Worm (Caenorhabditis elegans) whole organism, early embryonic: Measurements from ENCODE around the gene F38B6.7.

Experiments
- B0310.2 ChIP-seq: sonication (generic microtip); optimal IDR thresholded peaks from 2 replicates; lab custom pipeline; 2016; ENCODE audit warnings: mild to moderate bottlenecking, missing genetic modification characterization, missing compliant biosample characterization
- F13C5.2 ChIP-seq: sonication (generic microtip); optimal IDR thresholded peaks from 2 replicates; lab custom pipeline; 2017; ENCODE audit warnings: mild to moderate bottlenecking, missing genetic modification characterization, inconsistent platforms, missing compliant biosample characterization
- aly-1 ChIP-seq: sonication (generic microtip); optimal IDR thresholded peaks from 2 replicates; lab custom pipeline; 2016; ENCODE audit warnings: missing genetic modification characterization, missing compliant biosample characterization
- ama-1 ChIP-seq: fragments of 150-350 bp; optimal IDR thresholded peaks from 2 replicates; lab custom pipeline; 2014
- ceh-13 ChIP-seq: fragments of 200-800 bp; sonication (Bioruptor generic); optimal IDR thresholded peaks from 2 replicates; lab custom pipeline; 2018; ENCODE audit warnings: mild to moderate bottlenecking, missing genetic modification characterization, missing compliant biosample characterization
- ceh-36 ChIP-seq: sonication (generic microtip); optimal IDR thresholded peaks from 2 replicates; lab custom pipeline; 2016; ENCODE audit warnings: missing genetic modification characterization, inconsistent platforms, missing compliant biosample characterization
- ets-7 ChIP-seq: sonication (generic microtip); optimal IDR thresholded peaks from 2 replicates; lab custom pipeline; 2016; ENCODE audit warnings: missing genotype, missing genetic modification characterization, missing compliant biosample characterization
- flt-1 ChIP-seq: fragments of 200-800 bp; sonication (Bioruptor generic); IDR thresholded peaks from 2 replicates; pipeline ENCODE4 v1.3.6; 2022; ENCODE audit warnings: missing genetic modification characterization, missing compliant biosample characterization
- hmbx-1 ChIP-seq: sonication (generic microtip); optimal IDR thresholded peaks from 2 replicates; lab custom pipeline; 2016; ENCODE audit warnings: mild to moderate bottlenecking, missing genetic modification characterization, missing compliant biosample characterization
- hmg-4 ChIP-seq: fragments of 200-800 bp; sonication (Bioruptor generic); optimal IDR thresholded peaks from 2 replicates; lab custom pipeline; 2018; ENCODE audit warnings: mild to moderate bottlenecking, missing genetic modification characterization, missing compliant biosample characterization
- hnd-1 ChIP-seq: sonication (generic microtip); optimal IDR thresholded peaks from 2 replicates; lab custom pipeline; 2016; ENCODE audit warnings: missing genetic modification characterization, missing compliant biosample characterization
- pes-1 ChIP-seq: fragments of 200-800 bp; sonication (Bioruptor generic); IDR thresholded peaks from 2 replicates; pipeline ENCODE4 v1.3.6; 2022; ENCODE audit warnings: missing genetic modification reagents, missing genetic modification characterization, missing compliant biosample characterization
- scrt-1 ChIP-seq: fragments of 200-800 bp; sonication (Bioruptor generic); IDR thresholded peaks from 2 replicates; pipeline ENCODE4 v1.3.6; 2022; ENCODE audit warnings: missing genetic modification characterization, missing compliant biosample characterization
- sea-1 ChIP-seq: fragments of 200-800 bp; sonication (Bioruptor generic); conservative IDR thresholded peaks from 2 replicates; pipeline ENCODE4 v1.3.6; 2022; ENCODE audit warnings: missing genetic modification characterization, missing compliant biosample characterization
- tbx-11 ChIP-seq: fragments of 200-800 bp; sonication (Bioruptor generic); IDR thresholded peaks from 2 replicates; pipeline ENCODE4 v1.3.6; 2022; ENCODE audit warnings: missing genetic modification characterization, missing compliant biosample characterization
- tbx-37 ChIP-seq: fragments of 200-800 bp; sonication (Bioruptor generic); conservative IDR thresholded peaks from 2 replicates; pipeline ENCODE4 v1.3.6; 2022; ENCODE audit warnings: missing genetic modification reagents, missing genetic modification characterization, missing compliant biosample characterization
- tra-4 ChIP-seq: sonication (generic microtip); optimal IDR thresholded peaks from 2 replicates; lab custom pipeline; 2017; ENCODE audit warnings: missing genetic modification characterization, missing compliant biosample characterization

Gene F38B6.7

DNA sequence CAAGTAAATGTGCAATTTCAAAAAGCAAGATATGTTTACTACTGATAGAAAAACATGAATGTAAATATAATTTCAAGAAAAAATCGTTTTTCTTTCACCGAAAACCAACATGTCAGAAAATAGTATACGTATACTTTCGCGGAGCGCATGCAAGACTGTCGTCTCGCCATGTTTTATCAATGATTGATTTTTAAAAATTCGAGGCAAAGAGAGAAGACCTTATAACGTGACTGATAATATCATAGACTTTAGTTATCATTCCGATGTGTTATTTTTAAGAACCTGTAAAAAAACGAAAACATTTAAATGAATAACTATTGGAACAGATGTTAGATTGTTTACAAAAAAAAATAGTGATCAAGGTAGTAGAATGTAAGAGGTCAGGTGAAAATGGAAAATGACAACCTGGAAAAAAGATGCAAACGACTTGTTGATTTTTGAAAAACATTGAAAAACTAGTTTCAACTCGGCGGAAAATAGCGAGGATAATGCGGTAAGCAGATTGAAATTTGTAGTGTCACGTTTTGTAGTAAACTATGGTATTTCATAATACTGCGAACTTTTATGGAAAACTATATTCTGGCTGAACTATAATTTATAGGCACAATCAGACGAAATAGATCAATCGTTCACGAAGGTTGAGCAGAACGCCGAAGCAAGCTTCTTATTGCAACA is 51.6 kb downstream of the F38B6.7 start:
- TF ChIP-seq ets-7 (tag; lab: Kevin White, UChicago) (no peak), tra-4 (tag; lab: Kevin White, UChicago) (no peak), hmg-4 (GFP tag; lab: Kevin White, UChicago) (no peak), ama-1 (lab: Kevin White, UChicago) (no peak), hnd-1 (tag; lab: Kevin White, UChicago) (no peak), tbx-37 (no peak), hmbx-1 (tag; lab: Kevin White, UChicago) (no peak), aly-1 (tag; lab: Kevin White, UChicago) (no peak), scrt-1 (no peak), tbx-11 (no peak), sea-1 (no peak), pes-1 (GFP tag; lab: Robert Waterston, UW) (no peak), B0310.2 (tag; lab: Kevin White, UChicago) (no peak), F13C5.2 (tag; lab: Kevin White, UChicago) (no peak), flt-1 (no peak), ceh-36 (tag; lab: Kevin White, UChicago) (no peak), ceh-13 (GFP tag; lab: Kevin White, UChicago) (no peak)
